Worm (Caenorhabditis elegans) whole organism, L4 larva: ENCODE results near the gene F49C12.7.

Experiments
- Y75B8A.6 ChIP-seq: fragments of 200-800 bp; sonication (Bioruptor generic); IDR thresholded peaks from 2 replicates; pipeline ENCODE4 v1.3.6; 2022; ENCODE audit warnings: missing genetic modification reagents, missing genetic modification characterization, missing compliant biosample characterization
- arid-1 ChIP-seq: fragments of 200-800 bp; sonication (Bioruptor generic); conservative IDR thresholded peaks from 2 replicates; pipeline ENCODE4 v1.3.6; 2022; ENCODE audit warnings: missing genetic modification reagents, missing genetic modification characterization, missing compliant biosample characterization
- ceh-20 ChIP-seq: fragments of 200-800 bp; sonication (Bioruptor generic); IDR thresholded peaks from 2 replicates; pipeline ENCODE4 v1.3.6; 2022; ENCODE audit warnings: missing genetic modification reagents, missing genetic modification characterization, missing compliant biosample characterization
- cey-2 ChIP-seq: sonication (generic microtip); optimal IDR thresholded peaks from 3 replicates; lab custom pipeline; 2017; ENCODE audit warnings: missing genetic modification characterization, mild to moderate bottlenecking, missing compliant biosample characterization, antibody characterized with exemption, borderline replicate concordance; ENCODE audit not compliant: insufficient read depth
- daf-16 ChIP-seq, 3 experiments: sonication (generic microtip); optimal IDR thresholded peaks; 2 replicates each; lab custom pipeline; 2016 to 2017; ENCODE audit warnings: missing genetic modification characterization in 3 of 3, missing genetic modification reagents in 3 of 3, mild to moderate bottlenecking in 2 of 3, missing compliant biosample characterization in 2 of 3, missing biosample characterization in 1 of 3, moderate library complexity in 1 of 3
- dpl-1 ChIP-seq: fragments of 150-350 bp; optimal IDR thresholded peaks from 2 replicates; lab custom pipeline; 2014; ENCODE audit warnings: missing biosample characterization, missing genetic modification reagents, missing genetic modification characterization
- lin-13 ChIP-seq: fragments of 150-350 bp; optimal IDR thresholded peaks from 2 replicates; lab custom pipeline; 2014; ENCODE audit warnings: missing biosample characterization, missing genetic modification reagents, missing genetic modification characterization
- snpc-4 ChIP-seq: fragments of 150-350 bp; optimal IDR thresholded peaks from 2 replicates; lab custom pipeline; 2014; ENCODE audit warnings: missing biosample characterization, missing genetic modification characterization
- zag-1 ChIP-seq: fragments of 150-350 bp; optimal IDR thresholded peaks from 2 replicates; lab custom pipeline; 2014; ENCODE audit warnings: missing biosample characterization, missing genetic modification characterization

DNA sequence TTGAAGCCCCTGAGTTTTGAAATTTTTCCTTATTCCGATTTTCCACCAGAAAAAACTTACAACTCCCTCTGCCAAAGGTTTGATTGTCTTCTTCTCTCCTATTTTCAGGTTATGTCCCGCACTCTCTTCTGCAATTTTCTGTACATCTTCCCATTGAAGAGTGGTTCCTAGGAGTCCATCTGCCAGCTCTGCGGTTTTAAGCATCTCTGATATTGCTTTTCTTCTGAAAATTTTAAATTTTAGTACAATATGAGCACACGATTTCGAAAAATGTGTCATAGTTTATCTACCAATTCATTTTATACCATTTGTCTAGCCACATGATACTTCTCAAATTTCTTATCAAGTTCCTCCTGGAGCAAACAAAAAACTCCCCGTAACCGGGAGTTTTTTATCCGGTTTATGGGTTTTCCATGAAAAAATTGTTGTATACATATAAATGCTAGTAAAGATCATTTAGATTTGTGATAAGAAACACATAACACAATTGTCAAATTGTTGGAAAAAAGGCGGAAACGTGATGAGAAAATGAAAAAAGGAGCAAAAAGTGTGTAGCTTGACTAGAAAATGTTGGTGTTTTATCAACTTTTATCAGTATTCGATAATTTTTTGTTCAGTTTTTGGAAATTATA is 1.7 kb downstream of the F49C12.7 start:
- TF ChIP-seq snpc-4 (tag; lab: Kevin White, UChicago) (no peak), lin-13 (GFP tag; lab: Kevin White, UChicago) (no peak), cey-2 (no peak), ceh-20 (no peak), zag-1 (tag; lab: Kevin White, UChicago) (no peak), dpl-1 (no peak), arid-1 (GFP tag; lab: Robert Waterston, UW) (no peak), daf-16 (GFP tag; optimal IDR thresholded peaks at IDR 0.05; lab: Kevin White, UChicago) (no peak), daf-16 (tag; optimal IDR thresholded peaks at IDR 0.05; lab: Kevin White, UChicago) (peak; percentile 62), Y75B8A.6 (no peak)
